Worm (Caenorhabditis elegans) whole organism, late embryonic: ENCODE results near the gene gst-21.

Experiments
- F13H6.1 ChIP-seq: sonication (generic microtip); optimal IDR thresholded peaks from 2 replicates; lab custom pipeline; 2016; ENCODE audit warnings: missing genetic modification characterization, missing compliant biosample characterization
- K09A11.1 ChIP-seq: sonication (generic microtip); optimal IDR thresholded peaks from 2 replicates; lab custom pipeline; 2017; ENCODE audit warnings: antibody characterized with exemption, mild to moderate bottlenecking, missing genetic modification characterization, missing compliant biosample characterization; ENCODE audit not compliant: insufficient read depth
- Y22D7AL.16 ChIP-seq: sonication (generic microtip); optimal IDR thresholded peaks from 2 replicates; lab custom pipeline; 2016; ENCODE audit warnings: missing genetic modification characterization, missing compliant biosample characterization
- ama-1 ChIP-seq: fragments of 150-350 bp; optimal IDR thresholded peaks from 2 replicates; lab custom pipeline; 2014
- ceh-14 ChIP-seq: sonication (generic microtip); optimal IDR thresholded peaks from 2 replicates; lab custom pipeline; 2016; ENCODE audit warnings: missing genotype, missing genetic modification characterization, missing compliant biosample characterization
- ceh-18 ChIP-seq: sonication (generic microtip); optimal IDR thresholded peaks from 2 replicates; lab custom pipeline; 2016; ENCODE audit warnings: missing genetic modification characterization, missing compliant biosample characterization
- ceh-2 ChIP-seq: sonication (generic microtip); optimal IDR thresholded peaks from 2 replicates; lab custom pipeline; 2016; ENCODE audit warnings: missing genotype, missing genetic modification characterization, missing compliant biosample characterization
- ceh-22 ChIP-seq: sonication (generic microtip); optimal IDR thresholded peaks from 2 replicates; lab custom pipeline; 2017; ENCODE audit warnings: missing biosample characterization, missing genetic modification characterization
- ceh-24 ChIP-seq: sonication (generic microtip); optimal IDR thresholded peaks from 2 replicates; lab custom pipeline; 2016; ENCODE audit warnings: mild to moderate bottlenecking, missing genetic modification characterization, missing compliant biosample characterization
- ceh-31 ChIP-seq: sonication (generic microtip); optimal IDR thresholded peaks from 2 replicates; lab custom pipeline; 2016; ENCODE audit warnings: missing genetic modification characterization, missing compliant biosample characterization
- ceh-45 ChIP-seq: fragments of 200-800 bp; sonication (Bioruptor generic); IDR thresholded peaks from 2 replicates; pipeline ENCODE4 v1.3.6; 2022; ENCODE audit warnings: missing genetic modification reagents, missing genetic modification characterization, missing compliant biosample characterization
- ceh-48 ChIP-seq: sonication (generic microtip); optimal IDR thresholded peaks from 2 replicates; lab custom pipeline; 2016; ENCODE audit warnings: missing genetic modification characterization, inconsistent platforms, missing compliant biosample characterization
- ceh-6 ChIP-seq: fragments of 200-800 bp; sonication (Bioruptor generic); optimal IDR thresholded peaks from 2 replicates; lab custom pipeline; 2018; ENCODE audit warnings: mild to moderate bottlenecking, missing genetic modification characterization, missing compliant biosample characterization
- ceh-9 ChIP-seq: sonication (generic microtip); optimal IDR thresholded peaks from 2 replicates; lab custom pipeline; 2016; ENCODE audit warnings: mild to moderate bottlenecking, missing genetic modification characterization, inconsistent platforms, missing compliant biosample characterization
- elt-2 ChIP-seq: sonication (generic microtip); optimal IDR thresholded peaks from 2 replicates; lab custom pipeline; 2016; ENCODE audit warnings: missing genetic modification reagents, missing genetic modification characterization, missing compliant biosample characterization
- elt-4 ChIP-seq: sonication (generic microtip); optimal IDR thresholded peaks from 2 replicates; lab custom pipeline; 2016; ENCODE audit warnings: missing genetic modification characterization, missing compliant biosample characterization
- eyg-1 ChIP-seq: sonication (generic microtip); optimal IDR thresholded peaks from 2 replicates; lab custom pipeline; 2016; ENCODE audit warnings: missing genotype, missing genetic modification characterization, missing compliant biosample characterization
- fax-1 ChIP-seq: sonication (generic microtip); optimal IDR thresholded peaks from 2 replicates; lab custom pipeline; 2016; ENCODE audit warnings: missing genotype, missing genetic modification characterization, missing compliant biosample characterization
- gmeb-2 ChIP-seq: sonication (generic microtip); optimal IDR thresholded peaks from 2 replicates; lab custom pipeline; 2016; ENCODE audit warnings: missing genetic modification characterization, inconsistent platforms, missing compliant biosample characterization
- hlh-13 ChIP-seq: fragments of 200-800 bp; sonication (Bioruptor generic); optimal IDR thresholded peaks from 2 replicates; lab custom pipeline; 2018; ENCODE audit warnings: mild to moderate bottlenecking, missing genetic modification characterization, missing compliant biosample characterization
- hlh-15 ChIP-seq: sonication (generic microtip); optimal IDR thresholded peaks from 2 replicates; lab custom pipeline; 2016; ENCODE audit warnings: missing genetic modification characterization, missing compliant biosample characterization
- hlh-8 ChIP-seq: sonication (generic microtip); optimal IDR thresholded peaks from 2 replicates; lab custom pipeline; 2016; ENCODE audit warnings: missing genotype, missing genetic modification characterization, missing compliant biosample characterization
- lin-11 ChIP-seq: fragments of 200-800 bp; sonication (Bioruptor generic); optimal IDR thresholded peaks from 2 replicates; lab custom pipeline; 2018; ENCODE audit warnings: mild to moderate bottlenecking, missing genetic modification characterization, missing compliant biosample characterization
- mec-3 ChIP-seq: sonication (generic microtip); optimal IDR thresholded peaks from 2 replicates; lab custom pipeline; 2016; ENCODE audit warnings: borderline replicate concordance, missing genetic modification characterization, missing compliant biosample characterization
- nhr-11 ChIP-seq: fragments of 150-350 bp; optimal IDR thresholded peaks from 2 replicates; lab custom pipeline; 2014; ENCODE audit warnings: missing biosample characterization, missing genetic modification characterization
- nhr-232 ChIP-seq: sonication (generic microtip); optimal IDR thresholded peaks from 2 replicates; lab custom pipeline; 2016; ENCODE audit warnings: missing genetic modification characterization, missing compliant biosample characterization
- pag-3 ChIP-seq: sonication (generic microtip); optimal IDR thresholded peaks from 2 replicates; lab custom pipeline; 2016; ENCODE audit warnings: missing compliant biosample characterization, missing genetic modification characterization, borderline replicate concordance
- pax-1 ChIP-seq: fragments of 150-350 bp; optimal IDR thresholded peaks from 2 replicates; lab custom pipeline; 2014; ENCODE audit warnings: missing biosample characterization, missing genetic modification characterization
- pqm-1 ChIP-seq: sonication (generic microtip); optimal IDR thresholded peaks from 2 replicates; lab custom pipeline; 2016; ENCODE audit warnings: missing genetic modification characterization, missing compliant biosample characterization
- pros-1 ChIP-seq: fragments of 150-350 bp; optimal IDR thresholded peaks from 2 replicates; lab custom pipeline; 2014; ENCODE audit warnings: missing biosample characterization, missing genetic modification reagents, missing genetic modification characterization
- ref-2 ChIP-seq: sonication (generic microtip); optimal IDR thresholded peaks from 2 replicates; lab custom pipeline; 2016; ENCODE audit warnings: missing genetic modification characterization, missing compliant biosample characterization
- sdc-2 ChIP-seq: sonication (generic microtip); optimal IDR thresholded peaks from 2 replicates; lab custom pipeline; 2016; ENCODE audit warnings: missing genotype, missing genetic modification characterization, missing compliant biosample characterization
- sox-2 ChIP-seq: fragments of 200-800 bp; sonication (Bioruptor generic); IDR thresholded peaks from 2 replicates; pipeline ENCODE4 v1.3.6; 2022; ENCODE audit warnings: missing genetic modification reagents, missing genetic modification characterization, missing compliant biosample characterization
- syd-9 ChIP-seq: sonication (generic microtip); optimal IDR thresholded peaks from 2 replicates; lab custom pipeline; 2016; ENCODE audit warnings: mild to moderate bottlenecking, missing genetic modification characterization, moderate library complexity, missing compliant biosample characterization
- tbx-2 ChIP-seq: sonication (generic microtip); optimal IDR thresholded peaks from 2 replicates; lab custom pipeline; 2016; ENCODE audit warnings: missing genetic modification characterization, missing compliant biosample characterization
- tbx-7 ChIP-seq: sonication (generic microtip); optimal IDR thresholded peaks from 2 replicates; lab custom pipeline; 2016; ENCODE audit warnings: missing genotype, missing genetic modification characterization, missing compliant biosample characterization
- ttx-3 ChIP-seq: sonication (generic microtip); optimal IDR thresholded peaks from 2 replicates; lab custom pipeline; 2016; ENCODE audit warnings: missing genetic modification reagents, missing genetic modification characterization, missing compliant biosample characterization
- unc-42 ChIP-seq: sonication (generic microtip); optimal IDR thresholded peaks from 2 replicates; lab custom pipeline; 2016; ENCODE audit warnings: missing genotype, missing genetic modification characterization, missing compliant biosample characterization
- unc-55 ChIP-seq: sonication (generic microtip); optimal IDR thresholded peaks from 2 replicates; lab custom pipeline; 2017; ENCODE audit warnings: missing biosample characterization, missing genetic modification reagents, missing genetic modification characterization

The gst-21 gene

ce11 chrV:1718232-1718631, 13.6 kb downstream of the gst-21 start:
- no peak for TF ChIP-seq lin-11 (tag; lab: Kevin White, UChicago)
- TF ChIP-seq ceh-6 (GFP tag; lab: Kevin White, UChicago), result no peak
- TF ChIP-seq unc-55, result no peak
- no peak for TF ChIP-seq eyg-1 (tag; lab: Kevin White, UChicago)
- TF ChIP-seq ttx-3 (tag; lab: Kevin White, UChicago), result no peak
- TF ChIP-seq ceh-22 (tag; lab: Kevin White, UChicago), result no peak
- no peak for TF ChIP-seq pag-3 (tag; lab: Kevin White, UChicago)

ce11 chrV:1716892-1717291, 14.9 kb downstream of the gst-21 start, which contains the start of gene srw-103:
Gene srw-103 (plus strand): TSS chrV:1717192.
- no peak for TF ChIP-seq tbx-7 (tag; lab: Kevin White, UChicago)
- no peak for TF ChIP-seq ama-1
- no peak for TF ChIP-seq elt-4 (tag; lab: Kevin White, UChicago)
- no peak for TF ChIP-seq syd-9
- no peak for TF ChIP-seq ceh-18 (tag; lab: Kevin White, UChicago)
- no peak for TF ChIP-seq tbx-2
- no peak for TF ChIP-seq mec-3 (tag; lab: Kevin White, UChicago)
- TF ChIP-seq elt-2 (tag; lab: Kevin White, UChicago), result no peak
- no peak for TF ChIP-seq K09A11.1 (tag; lab: Kevin White, UChicago)
- TF ChIP-seq sdc-2 (tag; lab: Kevin White, UChicago), result no peak
- no peak for TF ChIP-seq ceh-31 (tag; lab: Kevin White, UChicago)

ce11 chrV:1713761-1714160, 18.1 kb downstream of the gst-21 start:
- TF ChIP-seq ceh-45 (GFP tag; lab: Robert Waterston, UW), result 0 out of 2 replicates have a peak, but pooled peaks have one; percentile 67

ce11 chrV:1710909-1711308, 20.9 kb downstream of the gst-21 start, which contains the start of gene srw-100:
Gene srw-100 (plus strand): TSS chrV:1711209.
- no peak for TF ChIP-seq eyg-1 (tag; lab: Kevin White, UChicago)
- TF ChIP-seq ceh-6 (GFP tag; lab: Kevin White, UChicago), result no peak
- TF ChIP-seq ceh-48 (tag; lab: Kevin White, UChicago), result no peak
- no peak for TF ChIP-seq sdc-2 (tag; lab: Kevin White, UChicago)
- TF ChIP-seq ceh-22 (tag; lab: Kevin White, UChicago), result no peak
- TF ChIP-seq ceh-2 (tag; lab: Kevin White, UChicago), result no peak
- TF ChIP-seq hlh-13 (GFP tag; lab: Kevin White, UChicago), result no peak
- no peak for TF ChIP-seq hlh-8

- TF ChIP-seq fax-1, result no peak
Measured at ce11 chrV:1708441-1708840, 23.4 kb downstream of the gst-21 start, which contains the start of gene srw-99. Gene srw-99 (plus strand): TSS chrV:1708741.

ce11 chrV:1701584-1702101, 30.2 kb downstream of the gst-21 start, which contains the start of gene srw-90:
Gene srw-90 (plus strand): TSS chrV:1702051.
- TF ChIP-seq ceh-45 (GFP tag; lab: Robert Waterston, UW) (no peak), K09A11.1 (tag; lab: Kevin White, UChicago) (no peak), hlh-15 (tag; lab: Kevin White, UChicago) (no peak), pax-1 (tag; lab: Kevin White, UChicago) (no peak), ceh-14 (tag; lab: Kevin White, UChicago) (no peak), pqm-1 (tag; lab: Kevin White, UChicago) (no peak), F13H6.1 (tag; lab: Kevin White, UChicago) (no peak), nhr-232 (no peak), pros-1 (tag; lab: Kevin White, UChicago) (no peak), sox-2 (no peak), nhr-11 (tag; lab: Kevin White, UChicago) (no peak), ttx-3 (tag; lab: Kevin White, UChicago) (no peak), pag-3 (tag; lab: Kevin White, UChicago) (no peak), ceh-48 (tag; lab: Kevin White, UChicago) (no peak), ref-2 (tag; lab: Kevin White, UChicago) (no peak), gmeb-2 (no peak), unc-42 (tag; lab: Kevin White, UChicago) (no peak), Y22D7AL.16 (tag; lab: Kevin White, UChicago) (no peak), ceh-9 (tag; lab: Kevin White, UChicago) (no peak), ceh-24 (tag; lab: Kevin White, UChicago) (no peak)
